Worm (Caenorhabditis elegans) whole organism, L1 larva: ENCODE results near the gene C53A5.11.

Experiments
- C04F5.9 ChIP-seq: sonication (generic microtip); optimal IDR thresholded peaks from 2 replicates; lab custom pipeline; 2016; ENCODE audit warnings: missing genetic modification characterization, missing compliant biosample characterization
- Y116A8C.19 ChIP-seq: sonication (generic microtip); optimal IDR thresholded peaks from 2 replicates; lab custom pipeline; 2016; ENCODE audit warnings: missing compliant biosample characterization, missing genetic modification characterization, borderline replicate concordance
- aha-1 ChIP-seq: fragments of 150-350 bp; optimal IDR thresholded peaks from 2 replicates; lab custom pipeline; 2014; ENCODE audit warnings: missing biosample characterization, missing genetic modification characterization
- ama-1 ChIP-seq: fragments of 150-350 bp; optimal IDR thresholded peaks from 2 replicates; lab custom pipeline; 2014
- blmp-1 ChIP-seq: fragments of 150-350 bp; optimal IDR thresholded peaks from 2 replicates; lab custom pipeline; 2014; ENCODE audit warnings: missing biosample characterization, missing genetic modification characterization
- ceh-8 ChIP-seq: fragments of 200-800 bp; sonication (Bioruptor generic); optimal IDR thresholded peaks from 2 replicates; lab custom pipeline; 2018; ENCODE audit warnings: mild to moderate bottlenecking, missing genetic modification characterization, moderate library complexity, missing compliant biosample characterization
- ceh-88 ChIP-seq: fragments of 200-800 bp; sonication (Bioruptor generic); IDR thresholded peaks from 2 replicates; pipeline ENCODE4 v1.3.6; 2022; ENCODE audit warnings: missing genetic modification characterization, missing compliant biosample characterization
- dsc-1 ChIP-seq: sonication (generic microtip); optimal IDR thresholded peaks from 2 replicates; lab custom pipeline; 2016; ENCODE audit warnings: mild to moderate bottlenecking, missing genetic modification characterization, missing compliant biosample characterization
- efl-1 ChIP-seq, 4 experiments: fragments of 150-350 bp; optimal IDR thresholded peaks in 3 of 4; peaks in 1 of 4; 1 replicate in 1 of 4; 2 replicates in 3 of 4; lab custom pipeline; 2014; ENCODE audit warnings: missing biosample characterization in 2 of 4, missing genetic modification characterization in 2 of 4, missing genetic modification reagents in 2 of 4
- egl-13 ChIP-seq: sonication (generic microtip); optimal IDR thresholded peaks from 2 replicates; lab custom pipeline; 2016; ENCODE audit warnings: missing genotype, missing genetic modification reagents, missing genetic modification characterization, missing compliant biosample characterization
- egl-27 ChIP-seq, 2 experiments: fragments of 150-350 bp in 1 of 2; sonication (generic microtip); optimal IDR thresholded peaks; 3 replicates each; lab custom pipeline; 2017 to 2018; ENCODE audit warnings: missing biosample characterization in 2 of 2, missing genetic modification characterization in 2 of 2, missing genetic modification reagents in 2 of 2
- elt-3 ChIP-seq, 6 experiments: fragments of 150-350 bp in 1 of 6; sonication (generic microtip); optimal IDR thresholded peaks; 2 replicates each; lab custom pipeline; 2017 to 2018; ENCODE audit warnings: missing biosample characterization in 6 of 6, missing genetic modification characterization in 6 of 6, inconsistent platforms in 1 of 6
- ets-5 ChIP-seq: fragments of 200-800 bp; sonication (Bioruptor generic); IDR thresholded peaks from 2 replicates; pipeline ENCODE4 v1.3.6; 2022; ENCODE audit warnings: missing genetic modification characterization, missing compliant biosample characterization
- fkh-10 ChIP-seq: sonication (generic microtip); optimal IDR thresholded peaks from 2 replicates; lab custom pipeline; 2017; ENCODE audit warnings: missing biosample characterization, missing genetic modification reagents, missing genetic modification characterization
- fkh-4 ChIP-seq: sonication (generic microtip); optimal IDR thresholded peaks from 2 replicates; lab custom pipeline; 2016; ENCODE audit warnings: missing compliant biosample characterization, missing genetic modification characterization, borderline replicate concordance
- fkh-8 ChIP-seq: sonication (generic microtip); optimal IDR thresholded peaks from 2 replicates; lab custom pipeline; 2016; ENCODE audit warnings: mild to moderate bottlenecking, missing genetic modification characterization, missing compliant biosample characterization
- fos-1 ChIP-seq: fragments of 150-350 bp; optimal IDR thresholded peaks from 2 replicates; lab custom pipeline; 2014; ENCODE audit warnings: missing biosample characterization, missing genetic modification characterization
- grh-1 ChIP-seq: fragments of 200-800 bp; sonication (Bioruptor generic); IDR thresholded peaks from 2 replicates; pipeline ENCODE4 v1.3.6; 2022; ENCODE audit warnings: missing genetic modification reagents, missing genetic modification characterization, missing compliant biosample characterization
- hpl-2 ChIP-seq: fragments of 150-350 bp; optimal IDR thresholded peaks from 2 replicates; lab custom pipeline; 2014; ENCODE audit warnings: missing biosample characterization, missing genetic modification reagents, missing genetic modification characterization
- irx-1 ChIP-seq: sonication (generic microtip); optimal IDR thresholded peaks from 2 replicates; lab custom pipeline; 2016; ENCODE audit warnings: missing genetic modification characterization, missing compliant biosample characterization
- jun-1 ChIP-seq: fragments of 150-350 bp; optimal IDR thresholded peaks from 2 replicates; lab custom pipeline; 2014; ENCODE audit warnings: missing biosample characterization, missing genetic modification reagents, missing genetic modification characterization
- lin-13 ChIP-seq: fragments of 150-350 bp; optimal IDR thresholded peaks from 2 replicates; lab custom pipeline; 2014; ENCODE audit warnings: missing biosample characterization, missing genetic modification reagents, missing genetic modification characterization
- lin-14 ChIP-seq: fragments of 200-800 bp; sonication (Bioruptor generic); optimal IDR thresholded peaks from 2 replicates; lab custom pipeline; 2018; ENCODE audit warnings: mild to moderate bottlenecking, missing genetic modification characterization, moderate library complexity, missing compliant biosample characterization
- lin-15B ChIP-seq: fragments of 150-350 bp; sonication (generic microtip); optimal IDR thresholded peaks from 3 replicates; lab custom pipeline; 2014; ENCODE audit warnings: missing biosample characterization, missing genetic modification characterization
- lin-35 ChIP-seq, 2 experiments: fragments of 150-350 bp; optimal IDR thresholded peaks; 2 replicates each; lab custom pipeline; 2014; ENCODE audit warnings: missing biosample characterization in 2 of 2, missing genetic modification characterization in 2 of 2, missing genetic modification reagents in 2 of 2
- lin-39 ChIP-seq: fragments of 150-350 bp; optimal IDR thresholded peaks from 2 replicates; lab custom pipeline; 2014; ENCODE audit warnings: missing biosample characterization, missing genetic modification reagents, missing genetic modification characterization
- mab-9 ChIP-seq: fragments of 200-800 bp; sonication (Bioruptor generic); IDR thresholded peaks from 2 replicates; pipeline ENCODE4 v1.3.6; 2022; ENCODE audit warnings: missing genetic modification reagents, missing genetic modification characterization, missing compliant biosample characterization
- mdl-1 ChIP-seq, 2 experiments: fragments of 150-350 bp; optimal IDR thresholded peaks; 2 replicates each; lab custom pipeline; 2014 to 2017; ENCODE audit warnings: missing biosample characterization in 2 of 2, missing genetic modification characterization in 2 of 2, inconsistent platforms in 1 of 2
- mep-1 ChIP-seq: fragments of 150-350 bp; optimal IDR thresholded peaks from 2 replicates; lab custom pipeline; 2014; ENCODE audit warnings: missing biosample characterization, missing genetic modification characterization
- nhr-11 ChIP-seq: fragments of 150-350 bp; optimal IDR thresholded peaks from 2 replicates; lab custom pipeline; 2014; ENCODE audit warnings: missing biosample characterization, missing genetic modification characterization
- nhr-28 ChIP-seq: fragments of 150-350 bp; optimal IDR thresholded peaks from 2 replicates; lab custom pipeline; 2014; ENCODE audit warnings: missing biosample characterization, missing genetic modification characterization
- nhr-47 ChIP-seq: sonication (generic microtip); optimal IDR thresholded peaks from 2 replicates; lab custom pipeline; 2016; ENCODE audit warnings: mild to moderate bottlenecking, missing genetic modification characterization, moderate library complexity, missing compliant biosample characterization
- nhr-71 ChIP-seq: sonication (generic microtip); optimal IDR thresholded peaks from 2 replicates; lab custom pipeline; 2016; ENCODE audit warnings: mild to moderate bottlenecking, missing genetic modification characterization, moderate library complexity, missing compliant biosample characterization
- nhr-84 ChIP-seq: sonication (generic microtip); optimal IDR thresholded peaks from 2 replicates; lab custom pipeline; 2017; ENCODE audit warnings: missing biosample characterization, missing genetic modification characterization
- pag-3 ChIP-seq: sonication (generic microtip); optimal IDR thresholded peaks from 2 replicates; lab custom pipeline; 2017; ENCODE audit warnings: missing genetic modification characterization, mild to moderate bottlenecking, missing compliant biosample characterization, antibody characterized with exemption, borderline replicate concordance; ENCODE audit not compliant: insufficient read depth
- pax-3 ChIP-seq: fragments of 200-800 bp; sonication (Bioruptor generic); optimal IDR thresholded peaks from 2 replicates; lab custom pipeline; 2018; ENCODE audit warnings: mild to moderate bottlenecking, missing genetic modification characterization, moderate library complexity, missing compliant biosample characterization
- pqm-1 ChIP-seq: sonication (generic microtip); optimal IDR thresholded peaks from 3 replicates; lab custom pipeline; 2017; ENCODE audit warnings: missing biosample characterization, missing genetic modification characterization
- skn-1 ChIP-seq: fragments of 150-350 bp; optimal IDR thresholded peaks from 2 replicates; lab custom pipeline; 2014; ENCODE audit warnings: missing biosample characterization, missing genetic modification characterization
- snpc-4 ChIP-seq: fragments of 150-350 bp; optimal IDR thresholded peaks from 2 replicates; lab custom pipeline; 2014; ENCODE audit warnings: missing biosample characterization, missing genetic modification characterization
- snu-23 ChIP-seq: sonication (generic microtip); optimal IDR thresholded peaks from 2 replicates; lab custom pipeline; 2016; ENCODE audit warnings: missing genetic modification characterization, missing compliant biosample characterization
- sox-4 ChIP-seq: sonication (generic microtip); optimal IDR thresholded peaks from 2 replicates; lab custom pipeline; 2016; ENCODE audit warnings: missing genetic modification characterization, missing compliant biosample characterization
- swsn-7 ChIP-seq: sonication (generic microtip); optimal IDR thresholded peaks from 2 replicates; lab custom pipeline; 2016; ENCODE audit warnings: missing genetic modification characterization, missing compliant biosample characterization
- tbx-2 ChIP-seq: sonication (generic microtip); optimal IDR thresholded peaks from 2 replicates; lab custom pipeline; 2016; ENCODE audit warnings: missing genetic modification characterization, missing compliant biosample characterization
- tlp-1 ChIP-seq: fragments of 150-350 bp; optimal IDR thresholded peaks from 2 replicates; lab custom pipeline; 2014; ENCODE audit warnings: missing biosample characterization, missing genetic modification characterization
- unc-130 ChIP-seq: fragments of 150-350 bp; optimal IDR thresholded peaks from 2 replicates; lab custom pipeline; 2017; ENCODE audit warnings: missing biosample characterization, missing genetic modification characterization, inconsistent platforms
- unc-30 ChIP-seq: sonication (generic microtip); optimal IDR thresholded peaks from 2 replicates; lab custom pipeline; 2017; ENCODE audit warnings: missing biosample characterization, missing genetic modification characterization
- unc-62 ChIP-seq: fragments of 150-350 bp; optimal IDR thresholded peaks from 2 replicates; lab custom pipeline; 2014; ENCODE audit warnings: missing biosample characterization, missing genetic modification reagents, missing genetic modification characterization
- unc-86 ChIP-seq: sonication (generic microtip); optimal IDR thresholded peaks from 2 replicates; lab custom pipeline; 2016; ENCODE audit warnings: missing genetic modification characterization, missing compliant biosample characterization
- unc-98 ChIP-seq: fragments of 200-800 bp; sonication (Bioruptor generic); IDR thresholded peaks from 2 replicates; pipeline ENCODE4 v1.3.6; 2022; ENCODE audit warnings: missing genetic modification characterization, missing compliant biosample characterization
- ztf-11 ChIP-seq, 2 experiments: sonication (generic microtip); optimal IDR thresholded peaks; 2 replicates each; lab custom pipeline; 2016 to 2017; ENCODE audit warnings: missing genetic modification characterization in 2 of 2, missing biosample characterization in 1 of 2, missing compliant biosample characterization in 1 of 2
- ztf-4 ChIP-seq: fragments of 150-350 bp; optimal IDR thresholded peaks from 2 replicates; lab custom pipeline; 2014; ENCODE audit warnings: missing biosample characterization, missing genetic modification characterization

The C53A5.11 gene

ce11 chrV:14527210-14527609, 35.5 kb upstream of the C53A5.11 start:
- TF ChIP-seq mdl-1 (tag; optimal IDR thresholded peaks at IDR 0.05; lab: Kevin White, UChicago), result no peak
- no peak for TF ChIP-seq lin-13
- TF ChIP-seq ama-1, result no peak
- TF ChIP-seq snpc-4 (tag; lab: Kevin White, UChicago), result no peak
- TF ChIP-seq efl-1 (optimal IDR thresholded peaks at IDR 0.05; lab: Kevin White, UChicago), result no peak
- TF ChIP-seq efl-1 (GFP tag; optimal IDR thresholded peaks at IDR 0.05 in 1 of 2; lab: Kevin White, UChicago), result no peak
- TF ChIP-seq fos-1, result no peak
- TF ChIP-seq nhr-28, result no peak
- TF ChIP-seq pax-3 (tag; lab: Kevin White, UChicago), result no peak
- no peak for TF ChIP-seq lin-39 (tag; lab: Kevin White, UChicago)
- no peak for TF ChIP-seq jun-1 (tag; lab: Kevin White, UChicago)
- TF ChIP-seq ceh-88 (GFP tag; lab: Robert Waterston, UW), result no peak
- no peak for TF ChIP-seq egl-27 (tag; optimal IDR thresholded peaks at IDR 0.05; lab: Kevin White, UChicago)
- TF ChIP-seq ztf-11 (tag; optimal IDR thresholded peaks at IDR 0.05; lab: Kevin White, UChicago), result no peak
- no peak for TF ChIP-seq tlp-1
- TF ChIP-seq sox-4 (tag; lab: Kevin White, UChicago), result no peak
- TF ChIP-seq pqm-1, result no peak
- TF ChIP-seq tbx-2 (tag; lab: Kevin White, UChicago), result no peak
- TF ChIP-seq ceh-8 (GFP tag; lab: Kevin White, UChicago), result no peak

- TF ChIP-seq lin-14 (no peak), fkh-4 (no peak), nhr-11 (tag; lab: Kevin White, UChicago) (no peak), lin-15B (no peak), unc-130 (tag; lab: Kevin White, UChicago) (no peak), fkh-10 (GFP tag; lab: Kevin White, UChicago) (no peak), fkh-8 (no peak), nhr-71 (tag; lab: Kevin White, UChicago) (no peak), pag-3 (tag; lab: Kevin White, UChicago) (no peak), snu-23 (GFP tag; lab: Kevin White, UChicago) (no peak), irx-1 (tag; lab: Kevin White, UChicago) (no peak), ztf-4 (tag; lab: Kevin White, UChicago) (no peak), unc-86 (tag; lab: Kevin White, UChicago) (no peak), lin-13 (no peak), C04F5.9 (tag; lab: Kevin White, UChicago) (no peak), grh-1 (no peak), elt-3 (tag; optimal IDR thresholded peaks at IDR 0.05; lab: Kevin White, UChicago) (no peak), lin-35 (GFP tag; optimal IDR thresholded peaks at IDR 0.05; lab: Kevin White, UChicago) (no peak), Y116A8C.19 (tag; lab: Kevin White, UChicago) (no peak), skn-1 (tag; lab: Kevin White, UChicago) (no peak)
Measured at ce11 chrV:14530813-14531212, 31.9 kb upstream of the C53A5.11 start, which contains the start of gene kcnl-4. Gene kcnl-4 (plus strand): TSS chrV:14531113.

ce11 chrV:14532374-14532773, 30.3 kb upstream of the C53A5.11 start:
- TF ChIP-seq mep-1 (tag; lab: Kevin White, UChicago), result no peak
- no peak for TF ChIP-seq swsn-7 (tag; lab: Kevin White, UChicago)
- TF ChIP-seq egl-13 (tag; lab: Kevin White, UChicago), result no peak
- TF ChIP-seq fkh-8, result peak; percentile 83
- TF ChIP-seq nhr-84 (tag; lab: Kevin White, UChicago), result no peak
- TF ChIP-seq efl-1 (optimal IDR thresholded peaks at IDR 0.05; lab: Kevin White, UChicago), result no peak
- TF ChIP-seq efl-1 (GFP tag; optimal IDR thresholded peaks at IDR 0.05 in 1 of 2; lab: Kevin White, UChicago), result peak in 1 of 2 experiments; percentile 18
- TF ChIP-seq ets-5, result no peak
- peak; percentile 29 for TF ChIP-seq nhr-47 (tag; lab: Kevin White, UChicago)
- TF ChIP-seq sox-4 (tag; lab: Kevin White, UChicago), result no peak
- TF ChIP-seq pqm-1, result no peak
- TF ChIP-seq unc-98 (GFP tag; lab: Robert Waterston, UW), result no peak
- TF ChIP-seq nhr-11 (tag; lab: Kevin White, UChicago), result no peak
- TF ChIP-seq lin-39 (tag; lab: Kevin White, UChicago), result no peak
- no peak for TF ChIP-seq ama-1
- TF ChIP-seq dsc-1 (tag; lab: Kevin White, UChicago), result peak; percentile 52
- TF ChIP-seq grh-1, result no peak
- no peak for TF ChIP-seq mab-9 (GFP tag; lab: Robert Waterston, UW)
- no peak for TF ChIP-seq unc-30 (tag; lab: Kevin White, UChicago)
- TF ChIP-seq blmp-1 (tag; lab: Kevin White, UChicago), result no peak
- no peak for TF ChIP-seq unc-62
- TF ChIP-seq C04F5.9 (tag; lab: Kevin White, UChicago), result no peak
- no peak for TF ChIP-seq aha-1 (tag; lab: Kevin White, UChicago)
- no peak for TF ChIP-seq hpl-2 (GFP tag; lab: Kevin White, UChicago)
- TF ChIP-seq tbx-2 (tag; lab: Kevin White, UChicago), result no peak
